Fruit fly (Drosophila melanogaster) whole organism, embryonic: ENCODE measurements around the gene Alp9.

ENCODE experiments used
- Hr78 ChIP-seq, 2 experiments: fragments of 200-800 bp in 1 of 2; fragments of >200 bp in 1 of 2; sonication (Bioruptor generic) in 1 of 2; optimal IDR thresholded peaks; 2 replicates each; lab custom pipeline; 2017 to 2019; ENCODE audit warnings: missing biosample characterization in 2 of 2, missing genetic modification characterization in 2 of 2, mild to moderate bottlenecking in 1 of 2, moderate library complexity in 1 of 2
- PHDP ChIP-seq: fragments of 200-800 bp; sonication (Bioruptor generic); optimal IDR thresholded peaks from 3 replicates; lab custom pipeline; 2018; ENCODE audit warnings: missing biosample characterization, mild to moderate bottlenecking, missing genetic modification characterization, moderate library complexity
- Sox102F ChIP-seq: fragments of 200-800 bp; sonication (Bioruptor generic); optimal IDR thresholded peaks from 2 replicates; lab custom pipeline; 2018; ENCODE audit warnings: missing biosample characterization, mild to moderate bottlenecking, missing genetic modification characterization, moderate library complexity
- Vsx1 ChIP-seq: fragments of 200-800 bp; sonication (Bioruptor generic); optimal IDR thresholded peaks from 2 replicates; lab custom pipeline; 2017; ENCODE audit warnings: missing biosample characterization, mild to moderate bottlenecking, missing genetic modification characterization, missing genetic modification reagents
- jumu ChIP-seq: fragments of 200-800 bp; sonication (Bioruptor generic); optimal IDR thresholded peaks from 3 replicates; lab custom pipeline; 2016; ENCODE audit warnings: missing biosample characterization, missing genetic modification characterization
- tx ChIP-seq: fragments of 200-800 bp; sonication (Bioruptor generic); optimal IDR thresholded peaks from 2 replicates; lab custom pipeline; 2016; ENCODE audit warnings: missing biosample characterization, missing genetic modification characterization
- vnd ChIP-seq: fragments of 200-800 bp; sonication (Bioruptor generic); IDR thresholded peaks from 3 replicates; pipeline ENCODE4 v1.3.6; 2022; ENCODE audit warnings: missing biosample characterization, missing genetic modification characterization; ENCODE audit not compliant: partially characterized antibody

DNA sequence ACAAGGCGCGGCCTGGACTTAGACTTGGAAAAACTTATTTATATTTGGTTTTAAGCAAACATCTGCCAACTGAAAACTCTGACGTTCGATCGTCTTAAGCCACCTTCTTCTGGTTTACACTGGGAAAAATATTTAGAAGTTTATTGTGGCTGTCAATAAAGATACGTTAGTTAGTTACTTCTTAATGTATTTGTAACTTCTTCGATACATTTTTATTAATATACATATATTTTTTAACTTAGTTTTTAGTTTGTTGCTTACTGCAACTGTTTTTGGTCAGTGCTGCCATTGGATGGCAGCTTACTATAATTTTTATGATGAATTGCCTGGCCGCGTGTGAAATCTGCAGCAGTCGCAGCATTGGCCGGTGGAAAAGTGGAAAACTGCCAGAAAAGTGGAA is 14.2 kb downstream of the Alp9 start:
- TF ChIP-seq PHDP (tag; lab: Kevin White, UChicago) = no peak
- TF ChIP-seq tx = no peak
- TF ChIP-seq Vsx1 (GFP tag; lab: Kevin White, UChicago) = no peak
- no peak for TF ChIP-seq vnd (GFP tag; lab: Robert Waterston, UW)
- TF ChIP-seq Sox102F = peak; percentile 50
- no peak for TF ChIP-seq Hr78 (GFP tag; optimal IDR thresholded peaks at IDR 0.05; lab: Kevin White, UChicago)
- TF ChIP-seq jumu (GFP tag; lab: Kevin White, UChicago) = no peak
